Fruit fly (Drosophila melanogaster): Measurements from ENCODE around the gene CG7627.

DNA sequence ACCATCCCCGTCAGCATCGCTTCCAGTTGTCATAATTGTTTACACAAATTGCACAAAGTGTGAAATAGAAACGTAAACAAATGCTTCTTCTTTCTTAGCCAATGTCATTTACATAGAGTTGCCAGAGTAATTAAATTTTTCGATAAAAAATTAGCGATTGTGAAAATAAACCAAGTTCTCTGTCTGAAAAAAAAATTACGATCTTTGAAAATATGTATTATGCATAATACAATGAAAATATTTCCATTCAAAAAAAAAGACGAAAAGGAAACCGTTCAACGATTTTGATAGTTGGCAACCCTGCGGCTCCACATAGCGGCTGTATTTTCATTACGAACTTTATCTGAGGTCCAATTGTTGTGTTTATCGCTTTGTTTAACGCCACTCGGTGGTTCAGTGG is 51.2 kb downstream of the CG7627 start, which contains the start of the genes CG7810 and CG7806:
- TF ChIP-seq CG14655 (GFP tag; optimal IDR thresholded peaks at IDR 0.05) (no peak), CG8301 (tag; optimal IDR thresholded peaks at IDR 0.05) (no peak), EcR (GFP tag; optimal IDR thresholded peaks at IDR 0.05) (peak; percentile 30), CG12605 (GFP tag; IDR thresholded peaks at IDR 0.05) (peak; percentile 93), gl (tag; optimal IDR thresholded peaks at IDR 0.05) (peak; percentile 69), CG8159 (tag; optimal IDR thresholded peaks at IDR 0.05) (peak; percentile 86), Ets98B (GFP tag; IDR thresholded peaks at IDR 0.05) (peak; percentile 92)
